Fruit fly (Drosophila melanogaster) whole organism, embryonic: ENCODE data around the gene CG42538.
A peak's percentile ranks its signal among the peaks of the same experiment; 100 is the strongest.

Experiments used
- Aef1 ChIP-seq: fragments of 200-800 bp; sonication (Bioruptor generic); IDR thresholded peaks from 3 replicates; pipeline ENCODE4 v1.3.6; 2022; ENCODE audit warnings: missing biosample characterization, missing genetic modification characterization
- CG10267 ChIP-seq: fragments of 200-800 bp; sonication (Bioruptor generic); optimal IDR thresholded peaks from 2 replicates; lab custom pipeline; 2018; ENCODE audit warnings: missing biosample characterization, mild to moderate bottlenecking, missing genetic modification characterization, moderate library complexity
- CG10321 ChIP-seq: fragments of 200-800 bp; sonication (Bioruptor generic); IDR thresholded peaks from 2 replicates; pipeline ENCODE4 v1.3.6; 2022; ENCODE audit warnings: missing biosample characterization, missing genetic modification characterization
- CG1233 ChIP-seq: fragments of 200-800 bp; sonication (Bioruptor generic); optimal IDR thresholded peaks from 4 replicates; lab custom pipeline; 2018; ENCODE audit warnings: missing biosample characterization, mild to moderate bottlenecking, missing genetic modification characterization
- CG12942 ChIP-seq: fragments of 200-800 bp; sonication (Bioruptor generic); optimal IDR thresholded peaks from 3 replicates; lab custom pipeline; 2016; ENCODE audit warnings: missing biosample characterization, missing genetic modification characterization
- CG16863 ChIP-seq: fragments of 200-800 bp; sonication (Bioruptor generic); optimal IDR thresholded peaks from 3 replicates; lab custom pipeline; 2016; ENCODE audit warnings: missing biosample characterization, missing genetic modification characterization
- CG17568 ChIP-seq: fragments of 200-800 bp; sonication (Bioruptor generic); optimal IDR thresholded peaks from 2 replicates; lab custom pipeline; 2018; ENCODE audit warnings: missing biosample characterization, mild to moderate bottlenecking, missing genetic modification characterization, moderate library complexity
- CG18619 ChIP-seq: fragments of 200-800 bp; sonication (Bioruptor generic); optimal IDR thresholded peaks from 3 replicates; lab custom pipeline; 2017; ENCODE audit warnings: missing biosample characterization, mild to moderate bottlenecking, missing genetic modification characterization
- CG2199 ChIP-seq: fragments of 200-800 bp; sonication (Bioruptor generic); IDR thresholded peaks from 3 replicates; pipeline ENCODE4 v1.3.6; 2022; ENCODE audit warnings: missing biosample characterization, missing genetic modification characterization
- CG33213 ChIP-seq: fragments of 200-800 bp; sonication (Bioruptor generic); optimal IDR thresholded peaks from 3 replicates; lab custom pipeline; 2016; ENCODE audit warnings: missing biosample characterization, missing genetic modification characterization
- CG4730 ChIP-seq: fragments of 200-800 bp; sonication (Bioruptor generic); IDR thresholded peaks from 2 replicates; pipeline ENCODE4 v1.3.6; 2022; ENCODE audit warnings: missing biosample characterization, missing genetic modification characterization
- CG4854 ChIP-seq: fragments of 200-800 bp; sonication (Bioruptor generic); optimal IDR thresholded peaks from 2 replicates; lab custom pipeline; 2016; ENCODE audit warnings: missing biosample characterization, missing genetic modification characterization, inconsistent platforms
- CG5180 ChIP-seq: fragments of 200-800 bp; sonication (Bioruptor generic); optimal IDR thresholded peaks from 3 replicates; lab custom pipeline; 2017; ENCODE audit warnings: missing biosample characterization, missing genetic modification characterization, mild to moderate bottlenecking, moderate library complexity, missing genetic modification reagents
- CG6272 ChIP-seq: fragments of 200-800 bp; sonication (Bioruptor generic); IDR thresholded peaks from 2 replicates; pipeline ENCODE4 v1.3.6; 2022; ENCODE audit warnings: missing biosample characterization, missing genetic modification characterization
- CG6683 ChIP-seq: fragments of 200-800 bp; sonication (Bioruptor generic); optimal IDR thresholded peaks from 2 replicates; lab custom pipeline; 2017; ENCODE audit warnings: missing biosample characterization, mild to moderate bottlenecking, missing genetic modification characterization, missing genetic modification reagents
- CG6813 ChIP-seq: fragments of 200-800 bp; sonication (Bioruptor generic); optimal IDR thresholded peaks from 2 replicates; lab custom pipeline; 2017; ENCODE audit warnings: missing biosample characterization, missing genetic modification characterization, mild to moderate bottlenecking, moderate library complexity, missing genetic modification reagents
- CG7839 ChIP-seq: fragments of 200-800 bp; sonication (Bioruptor generic); optimal IDR thresholded peaks from 3 replicates; lab custom pipeline; 2018; ENCODE audit warnings: missing biosample characterization, mild to moderate bottlenecking, missing genetic modification characterization, moderate library complexity
- CG9817 ChIP-seq: fragments of 200-800 bp; sonication (Bioruptor generic); optimal IDR thresholded peaks from 2 replicates; lab custom pipeline; 2018; ENCODE audit warnings: missing biosample characterization, mild to moderate bottlenecking, missing genetic modification characterization, moderate library complexity
- CoRest ChIP-seq: fragments of 200-800 bp; sonication (Bioruptor generic); optimal IDR thresholded peaks from 3 replicates; lab custom pipeline; 2018; ENCODE audit warnings: missing biosample characterization, mild to moderate bottlenecking, missing genetic modification characterization, moderate library complexity
- D19B ChIP-seq: fragments of 200-800 bp; sonication (Bioruptor generic); optimal IDR thresholded peaks from 2 replicates; lab custom pipeline; 2017; ENCODE audit warnings: missing biosample characterization, mild to moderate bottlenecking, missing genetic modification characterization
- Dfd ChIP-seq, 2 experiments: fragments of >200 bp; optimal IDR thresholded peaks; 2 replicates each; lab custom pipeline; 2017; ENCODE audit warnings: missing biosample characterization in 2 of 2, missing genetic modification characterization in 2 of 2
- Doc3 ChIP-seq: fragments of 200-800 bp; sonication (Bioruptor generic); IDR thresholded peaks from 3 replicates; pipeline ENCODE4 v1.3.6; 2022; ENCODE audit warnings: missing biosample characterization, missing genetic modification characterization; ENCODE audit not compliant: partially characterized antibody
- Dp ChIP-seq: fragments of 200-800 bp; sonication (Bioruptor generic); optimal IDR thresholded peaks from 2 replicates; lab custom pipeline; 2018; ENCODE audit warnings: missing biosample characterization, mild to moderate bottlenecking, missing genetic modification characterization, moderate library complexity
- Hey ChIP-seq: fragments of 200-800 bp; sonication (Bioruptor generic); optimal IDR thresholded peaks from 3 replicates; lab custom pipeline; 2018; ENCODE audit warnings: missing biosample characterization, mild to moderate bottlenecking, missing genetic modification characterization
- Med ChIP-seq: fragments of 200-800 bp; sonication (Bioruptor generic); peaks from one replicate; lab custom pipeline; 2016; ENCODE audit warnings: missing biosample characterization, missing genetic modification characterization, mild to moderate bottlenecking, inconsistent platforms, moderate library complexity
- Meics ChIP-seq: fragments of 200-800 bp; sonication (Bioruptor generic); optimal IDR thresholded peaks from 2 replicates; lab custom pipeline; 2017; ENCODE audit warnings: missing biosample characterization, mild to moderate bottlenecking, missing genetic modification characterization
- NK7.1 ChIP-seq: fragments of 200-800 bp; sonication (Bioruptor generic); optimal IDR thresholded peaks from 3 replicates; lab custom pipeline; 2016; ENCODE audit warnings: missing biosample characterization, missing genetic modification characterization
- Opbp ChIP-seq: fragments of 200-800 bp; sonication (Bioruptor generic); IDR thresholded peaks from 3 replicates; pipeline ENCODE4 v1.3.6; 2022; ENCODE audit warnings: missing biosample characterization, missing genetic modification characterization; ENCODE audit not compliant: partially characterized antibody
- Side ChIP-seq: fragments of 200-800 bp; sonication (Bioruptor generic); optimal IDR thresholded peaks from 2 replicates; lab custom pipeline; 2016; ENCODE audit warnings: missing biosample characterization, missing genetic modification characterization
- Sin3A ChIP-seq: fragments of >200 bp; optimal IDR thresholded peaks from 2 replicates; lab custom pipeline; 2018
- Sox100B ChIP-seq: fragments of 200-800 bp; sonication (Bioruptor generic); optimal IDR thresholded peaks from 3 replicates; lab custom pipeline; 2018; ENCODE audit warnings: missing biosample characterization, mild to moderate bottlenecking, missing genetic modification characterization
- Tbp ChIP-seq: fragments of >200 bp; optimal IDR thresholded peaks from 2 replicates; lab custom pipeline; 2018; ENCODE audit warnings: missing biosample characterization, missing genetic modification characterization
- al ChIP-seq: fragments of 200-800 bp; sonication (Bioruptor generic); IDR thresholded peaks from 2 replicates; pipeline ENCODE4 v1.3.6; 2022; ENCODE audit warnings: missing biosample characterization, missing genetic modification characterization
- ara ChIP-seq: fragments of 200-800 bp; sonication (Bioruptor generic); IDR thresholded peaks from 2 replicates; pipeline ENCODE4 v1.3.6; 2022; ENCODE audit warnings: missing biosample characterization, missing genetic modification characterization
- en ChIP-seq: fragments of 200-800 bp; sonication (Bioruptor generic); optimal IDR thresholded peaks from 2 replicates; lab custom pipeline; 2016; ENCODE audit warnings: missing biosample characterization, missing genetic modification characterization
- ewg ChIP-seq: fragments of 200-800 bp; sonication (Bioruptor generic); optimal IDR thresholded peaks from 3 replicates; lab custom pipeline; 2017; ENCODE audit warnings: mild to moderate bottlenecking, missing biosample characterization, missing genetic modification reagents, missing genetic modification characterization
- fu2 ChIP-seq: fragments of 200-800 bp; sonication (Bioruptor generic); optimal IDR thresholded peaks from 2 replicates; lab custom pipeline; 2016; ENCODE audit warnings: missing biosample characterization, missing genetic modification characterization
- gcm2 ChIP-seq: fragments of 200-800 bp; sonication (Bioruptor generic); optimal IDR thresholded peaks from 2 replicates; lab custom pipeline; 2016; ENCODE audit warnings: missing biosample characterization, missing genetic modification characterization
- maf-S ChIP-seq: fragments of 200-800 bp; sonication (Bioruptor generic); optimal IDR thresholded peaks from 2 replicates; lab custom pipeline; 2016; ENCODE audit warnings: missing biosample characterization, missing genetic modification characterization
- org-1 ChIP-seq: fragments of 200-800 bp; sonication (Bioruptor generic); optimal IDR thresholded peaks from 2 replicates; lab custom pipeline; 2017; ENCODE audit warnings: missing biosample characterization, missing genetic modification characterization
- pum ChIP-seq: fragments of 200-800 bp; sonication (Bioruptor generic); optimal IDR thresholded peaks from 2 replicates; lab custom pipeline; 2016; ENCODE audit warnings: missing biosample characterization, missing genetic modification characterization
- rib ChIP-seq: fragments of 200-800 bp; sonication (Bioruptor generic); IDR thresholded peaks from 2 replicates; pipeline ENCODE4 v1.3.6; 2022; ENCODE audit warnings: missing biosample characterization, missing genetic modification characterization
- row ChIP-seq: fragments of 200-800 bp; sonication (Bioruptor generic); IDR thresholded peaks from 3 replicates; pipeline ENCODE4 v1.3.6; 2022; ENCODE audit warnings: missing biosample characterization, missing genetic modification characterization
- seq ChIP-seq: fragments of 200-800 bp; sonication (Bioruptor generic); IDR thresholded peaks from 2 replicates; pipeline ENCODE4 v1.3.6; 2022; ENCODE audit warnings: missing biosample characterization, missing genetic modification characterization
- ssp ChIP-seq: fragments of 200-800 bp; sonication (Bioruptor generic); IDR thresholded peaks from 2 replicates; pipeline ENCODE4 v1.3.6; 2022; ENCODE audit warnings: missing biosample characterization, missing genetic modification characterization
- stc ChIP-seq: fragments of 200-800 bp; sonication (Bioruptor generic); IDR thresholded peaks from 2 replicates; pipeline ENCODE4 v1.3.6; 2022; ENCODE audit warnings: missing biosample characterization, missing genetic modification characterization
- tgo ChIP-seq: fragments of 200-800 bp; sonication (Bioruptor generic); IDR thresholded peaks from 3 replicates; pipeline ENCODE4 v1.3.6; 2022; ENCODE audit warnings: missing biosample characterization, missing genetic modification characterization
- tna ChIP-seq: fragments of 200-800 bp; sonication (Bioruptor generic); IDR thresholded peaks from 2 replicates; pipeline ENCODE4 v1.3.6; 2022; ENCODE audit warnings: missing biosample characterization, missing genetic modification characterization; ENCODE audit not compliant: partially characterized antibody
- tx ChIP-seq: fragments of 200-800 bp; sonication (Bioruptor generic); optimal IDR thresholded peaks from 2 replicates; lab custom pipeline; 2016; ENCODE audit warnings: missing biosample characterization, missing genetic modification characterization
- wek ChIP-seq: fragments of 200-800 bp; sonication (Bioruptor generic); optimal IDR thresholded peaks from 3 replicates; lab custom pipeline; 2018; ENCODE audit warnings: missing biosample characterization, mild to moderate bottlenecking, missing genetic modification characterization, moderate library complexity
- zfh1 ChIP-seq: fragments of 200-800 bp; sonication (Bioruptor generic); IDR thresholded peaks from 3 replicates; pipeline ENCODE4 v1.3.6; 2022; ENCODE audit warnings: missing biosample characterization, missing genetic modification characterization

The CG42538 gene

DNA sequence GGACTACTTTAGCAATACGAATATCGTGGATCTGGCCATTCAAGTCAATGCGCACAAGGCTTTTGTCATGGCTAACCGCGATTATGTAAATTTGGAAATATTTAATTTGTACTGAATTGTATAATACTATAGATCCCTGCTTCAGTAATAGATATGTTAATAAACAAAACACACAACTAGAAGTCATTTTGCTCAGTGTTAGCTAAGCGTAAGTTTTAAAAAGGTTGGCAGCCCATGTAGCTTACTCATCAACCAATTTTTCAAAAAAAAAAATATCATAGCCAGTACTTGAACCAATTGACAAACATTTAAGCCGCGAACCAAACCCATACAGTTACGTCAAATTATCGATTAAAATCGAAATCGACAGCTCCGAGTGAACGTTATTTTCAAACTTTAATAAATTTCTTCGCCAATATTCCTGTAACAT, 2.7 kb downstream of the CG42538 start (continued):
- peak; percentile 78 for TF ChIP-seq CoRest (tag; lab: Kevin White, UChicago)
- TF ChIP-seq Aef1 (GFP tag; lab: Robert Waterston, UW): peak; percentile 66; the same call in 2 of the 3 replicates
- TF ChIP-seq CG1233 (GFP tag; lab: Kevin White, UChicago): peak; percentile 53
- TF ChIP-seq pum (GFP tag; lab: Kevin White, UChicago): peak; percentile 63
- peak; percentile 65; the same call in 1 of the 2 replicates for TF ChIP-seq ssp (GFP tag; lab: Robert Waterston, UW)
- peak; percentile 90 for TF ChIP-seq zfh1 (GFP tag; lab: Robert Waterston, UW)
- TF ChIP-seq Sin3A (lab: Kevin White, UChicago): no peak
- TF ChIP-seq Doc3 (GFP tag; lab: Robert Waterston, UW): no peak; the same call in 2 of the 3 replicates
- TF ChIP-seq maf-S: peak; percentile 67
- TF ChIP-seq CG10267 (tag; lab: Kevin White, UChicago): peak; percentile 81
- peak; percentile 72 for TF ChIP-seq CG18619 (GFP tag; lab: Kevin White, UChicago)
- TF ChIP-seq CG7839 (tag; lab: Kevin White, UChicago): peak; percentile 79
- peak; percentile 70 for TF ChIP-seq CG17568 (GFP tag; lab: Kevin White, UChicago)
- peak; percentile 62 for TF ChIP-seq Dp (GFP tag; lab: Kevin White, UChicago)
- peak; percentile 66; the same call in 2 of the 3 replicates for TF ChIP-seq Opbp (GFP tag; lab: Robert Waterston, UW)
- TF ChIP-seq Sox100B (GFP tag; lab: Kevin White, UChicago): peak; percentile 36
- no peak for TF ChIP-seq Dfd (GFP tag; optimal IDR thresholded peaks at IDR 0.05; lab: Kevin White, UChicago)
- TF ChIP-seq al (GFP tag; lab: Robert Waterston, UW): peak; percentile 37; the same call in 1 of the 2 replicates
- TF ChIP-seq row: peak; percentile 80
- TF ChIP-seq org-1: peak; percentile 29
- TF ChIP-seq tna (GFP tag; lab: Robert Waterston, UW): peak; percentile 37; the same call in 1 of the 2 replicates
- TF ChIP-seq CG33213 (GFP tag; lab: Kevin White, UChicago): peak; percentile 84
- peak; percentile 26 for TF ChIP-seq CG5180 (GFP tag; lab: Kevin White, UChicago)
- peak; percentile 50 for TF ChIP-seq CG6683 (GFP tag; lab: Kevin White, UChicago)
- TF ChIP-seq CG6272 (GFP tag; lab: Robert Waterston, UW): 0 out of 2 replicates have a peak, but pooled peaks have one; percentile 7
- peak; percentile 77 for TF ChIP-seq Meics
- no peak for TF ChIP-seq Tbp
- peak; percentile 43 for TF ChIP-seq tx
- TF ChIP-seq gcm2 (GFP tag; lab: Kevin White, UChicago): peak; percentile 46
- peak; percentile 90 for TF ChIP-seq CG2199
- peak; percentile 69 for TF ChIP-seq wek (GFP tag; lab: Kevin White, UChicago)
- peak; percentile 41 for TF ChIP-seq en (GFP tag; lab: Kevin White, UChicago)
- peak; percentile 43 for TF ChIP-seq NK7.1
- peak; percentile 73 for TF ChIP-seq fu2 (GFP tag; lab: Kevin White, UChicago)
- TF ChIP-seq CG9817 (tag; lab: Kevin White, UChicago): peak; percentile 55
- no peak for TF ChIP-seq Hey (tag; lab: Kevin White, UChicago)
- TF ChIP-seq CG4730: peak; percentile 65; the same call in 1 of the 2 replicates
- TF ChIP-seq Side (GFP tag; lab: Kevin White, UChicago): peak; percentile 71
- TF ChIP-seq CG6813 (GFP tag; lab: Kevin White, UChicago): peak; percentile 70
- TF ChIP-seq CG16863 (GFP tag; lab: Kevin White, UChicago): peak; percentile 56
- peak; percentile 78 for TF ChIP-seq stc (GFP tag; lab: Robert Waterston, UW)
- peak; percentile 67 for TF ChIP-seq CG12942 (GFP tag; lab: Kevin White, UChicago)
- TF ChIP-seq ewg (GFP tag; lab: Kevin White, UChicago): peak; percentile 61
- TF ChIP-seq ara (GFP tag; lab: Robert Waterston, UW): peak; percentile 62; the same call in 1 of the 2 replicates
- TF ChIP-seq CG4854: peak; percentile 65
- peak; percentile 80 for TF ChIP-seq tgo (GFP tag; lab: Robert Waterston, UW)
- TF ChIP-seq CG10321: peak; percentile 60; the same call in 1 of the 2 replicates
- peak; percentile 70 for TF ChIP-seq seq
- peak; percentile 29 for TF ChIP-seq rib (GFP tag; lab: Robert Waterston, UW)
- peak; percentile 97 for TF ChIP-seq Med
- TF ChIP-seq D19B (GFP tag; lab: Kevin White, UChicago): peak; percentile 45
